Worm (Caenorhabditis elegans) whole organism, L2 larva: ENCODE data around the gene Y62H9A.5.

Source experiments
- R02D3.7 ChIP-seq: fragments of 150-350 bp; optimal IDR thresholded peaks from 2 replicates; lab custom pipeline; 2014; ENCODE audit warnings: missing biosample characterization, missing genetic modification characterization
- ZK546.5 ChIP-seq: sonication (generic microtip); optimal IDR thresholded peaks from 2 replicates; lab custom pipeline; 2017; ENCODE audit warnings: missing biosample characterization, missing genetic modification characterization
- ama-1 ChIP-seq: fragments of 150-350 bp; optimal IDR thresholded peaks from 2 replicates; lab custom pipeline; 2018; ENCODE audit warnings: inconsistent platforms
- blmp-1 ChIP-seq: sonication (generic microtip); optimal IDR thresholded peaks from 2 replicates; lab custom pipeline; 2017; ENCODE audit warnings: missing genetic modification characterization, mild to moderate bottlenecking, missing compliant biosample characterization, antibody characterized with exemption, moderate library complexity; ENCODE audit not compliant: insufficient read depth
- ceh-16 ChIP-seq: fragments of 150-350 bp; optimal IDR thresholded peaks from 2 replicates; lab custom pipeline; 2014; ENCODE audit warnings: missing biosample characterization, missing genetic modification characterization
- ceh-82 ChIP-seq: fragments of 150-350 bp; optimal IDR thresholded peaks from 2 replicates; lab custom pipeline; 2014; ENCODE audit warnings: missing biosample characterization, missing genetic modification characterization
- crh-2 ChIP-seq: sonication (generic microtip); optimal IDR thresholded peaks from 2 replicates; lab custom pipeline; 2017; ENCODE audit warnings: missing biosample characterization, missing genetic modification characterization
- dmd-4 ChIP-seq: sonication (generic microtip); optimal IDR thresholded peaks from 2 replicates; lab custom pipeline; 2017; ENCODE audit warnings: missing biosample characterization, missing genetic modification characterization
- egl-27 ChIP-seq: sonication (generic microtip); optimal IDR thresholded peaks from 3 replicates; lab custom pipeline; 2017; ENCODE audit warnings: missing biosample characterization, missing genetic modification reagents, missing genetic modification characterization
- elt-1 ChIP-seq: fragments of 150-350 bp; optimal IDR thresholded peaks from 2 replicates; lab custom pipeline; 2014; ENCODE audit warnings: missing biosample characterization, missing genetic modification characterization
- elt-3 ChIP-seq: sonication (generic microtip); optimal IDR thresholded peaks from 2 replicates; lab custom pipeline; 2017; ENCODE audit warnings: missing biosample characterization, missing genetic modification characterization
- fos-1 ChIP-seq: fragments of 150-350 bp; optimal IDR thresholded peaks from 2 replicates; lab custom pipeline; 2014; ENCODE audit warnings: missing biosample characterization, missing genetic modification characterization
- gmeb-1 ChIP-seq: fragments of 150-350 bp; optimal IDR thresholded peaks from 2 replicates; lab custom pipeline; 2014; ENCODE audit warnings: missing biosample characterization, missing genetic modification characterization
- lin-11 ChIP-seq: fragments of 150-350 bp; sonication (generic microtip); optimal IDR thresholded peaks from 2 replicates; lab custom pipeline; 2014; ENCODE audit warnings: missing biosample characterization, missing genetic modification characterization, inconsistent platforms, mixed read lengths
- lin-13 ChIP-seq: fragments of 150-350 bp; optimal IDR thresholded peaks from 2 replicates; lab custom pipeline; 2014; ENCODE audit warnings: missing biosample characterization, missing genetic modification reagents, missing genetic modification characterization
- lin-39 ChIP-seq: fragments of 150-350 bp; optimal IDR thresholded peaks from 2 replicates; lab custom pipeline; 2014; ENCODE audit warnings: missing biosample characterization, missing genetic modification reagents, missing genetic modification characterization
- lsy-2 ChIP-seq, 2 experiments: fragments of 150-350 bp in 1 of 2; sonication (generic microtip) in 1 of 2; optimal IDR thresholded peaks; 2 replicates each; lab custom pipeline; 2014 to 2017; ENCODE audit warnings: missing biosample characterization in 2 of 2, missing genetic modification characterization in 2 of 2
- mab-5 ChIP-seq: fragments of 150-350 bp; optimal IDR thresholded peaks from 2 replicates; lab custom pipeline; 2014; ENCODE audit warnings: missing biosample characterization, missing genetic modification characterization
- mbf-1 ChIP-seq: sonication (generic microtip); optimal IDR thresholded peaks from 2 replicates; lab custom pipeline; 2017; ENCODE audit warnings: missing biosample characterization, missing genetic modification characterization
- nhr-10 ChIP-seq: sonication (generic microtip); optimal IDR thresholded peaks from 2 replicates; lab custom pipeline; 2017; ENCODE audit warnings: missing biosample characterization, missing genetic modification characterization
- nhr-12 ChIP-seq: fragments of 150-350 bp; optimal IDR thresholded peaks from 2 replicates; lab custom pipeline; 2014; ENCODE audit warnings: missing biosample characterization, missing genetic modification characterization
- nhr-237 ChIP-seq: fragments of 150-350 bp; optimal IDR thresholded peaks from 2 replicates; lab custom pipeline; 2014; ENCODE audit warnings: missing biosample characterization, missing genetic modification characterization
- nhr-25 ChIP-seq: fragments of 150-350 bp; sonication (generic microtip); optimal IDR thresholded peaks from 3 replicates; lab custom pipeline; 2014; ENCODE audit warnings: missing biosample characterization, missing genetic modification characterization
- nhr-6 ChIP-seq: fragments of 150-350 bp; optimal IDR thresholded peaks from 2 replicates; lab custom pipeline; 2014; ENCODE audit warnings: missing biosample characterization, missing genetic modification characterization
- peb-1 ChIP-seq: fragments of 150-350 bp; optimal IDR thresholded peaks from 2 replicates; lab custom pipeline; 2014; ENCODE audit warnings: missing biosample characterization, missing genetic modification characterization
- sem-4 ChIP-seq: fragments of 150-350 bp; optimal IDR thresholded peaks from 2 replicates; lab custom pipeline; 2014; ENCODE audit warnings: missing biosample characterization, missing genetic modification reagents, missing genetic modification characterization
- sma-3 ChIP-seq: sonication (generic microtip); optimal IDR thresholded peaks from 2 replicates; lab custom pipeline; 2016; ENCODE audit warnings: missing genetic modification reagents, missing genetic modification characterization, missing compliant biosample characterization
- sma-9 ChIP-seq, 2 experiments: fragments of 150-350 bp in 1 of 2; sonication (generic microtip) in 1 of 2; optimal IDR thresholded peaks; 2 replicates each; lab custom pipeline; 2014 to 2016; ENCODE audit warnings: missing genetic modification characterization in 2 of 2, mild to moderate bottlenecking in 1 of 2, missing biosample characterization in 1 of 2, missing compliant biosample characterization in 1 of 2, missing genetic modification reagents in 1 of 2, moderate library complexity in 1 of 2
- unc-39 ChIP-seq: fragments of 150-350 bp; optimal IDR thresholded peaks from 2 replicates; lab custom pipeline; 2014; ENCODE audit warnings: missing biosample characterization, missing genetic modification characterization
- unc-55 ChIP-seq: fragments of 150-350 bp; sonication (generic microtip); optimal IDR thresholded peaks from 3 replicates; lab custom pipeline; 2014; ENCODE audit warnings: missing biosample characterization, missing genetic modification reagents, missing genetic modification characterization
- unc-62 ChIP-seq: fragments of 150-350 bp; optimal IDR thresholded peaks from 2 replicates; lab custom pipeline; 2014; ENCODE audit warnings: missing biosample characterization, missing genetic modification reagents, missing genetic modification characterization
- zag-1 ChIP-seq: fragments of 150-350 bp; optimal IDR thresholded peaks from 2 replicates; lab custom pipeline; 2014; ENCODE audit warnings: missing biosample characterization, missing genetic modification characterization
- ztf-1 ChIP-seq: fragments of 200-800 bp; sonication (Bioruptor generic); conservative IDR thresholded peaks from 2 replicates; pipeline ENCODE4 v1.3.6; 2022; ENCODE audit warnings: missing genetic modification characterization, missing compliant biosample characterization
- ztf-4 ChIP-seq: fragments of 150-350 bp; optimal IDR thresholded peaks from 2 replicates; lab custom pipeline; 2014; ENCODE audit warnings: missing biosample characterization, missing genetic modification characterization

Gene Y62H9A.5

ce11 chrX:11865083-11865482, 17.6 kb downstream of the Y62H9A.5 start, which contains the start of gene F54F7.6:
Gene F54F7.6, plus strand, starts transcription at chrX:11865383.
- TF ChIP-seq blmp-1 (tag; lab: Kevin White, UChicago): no peak
- no peak for TF ChIP-seq mab-5 (tag; lab: Kevin White, UChicago)

ce11 chrX:11863307-11863706, 19.4 kb downstream of the Y62H9A.5 start, which contains the start of gene F54F7.10:
Gene F54F7.10, plus strand, starts transcription at chrX:11863607.
- TF ChIP-seq unc-62 (GFP tag; lab: Kevin White, UChicago) (no peak), sma-3 (GFP tag; lab: Kevin White, UChicago) (no peak), crh-2 (tag; lab: Kevin White, UChicago) (no peak)
- TF ChIP-seq, all 48 proteins: peak for 0

- TF ChIP-seq lin-13 (GFP tag; lab: Kevin White, UChicago): no peak
- no peak for TF ChIP-seq unc-55
- no peak for TF ChIP-seq egl-27 (tag; lab: Kevin White, UChicago)
- no peak for TF ChIP-seq gmeb-1
- no peak for TF ChIP-seq unc-39
- no peak for TF ChIP-seq lin-11 (tag; lab: Kevin White, UChicago)
- no peak for TF ChIP-seq lsy-2 (tag; optimal IDR thresholded peaks at IDR 0.05; lab: Kevin White, UChicago)
- TF ChIP-seq nhr-237 (tag; lab: Kevin White, UChicago): no peak
- no peak for TF ChIP-seq nhr-12 (tag; lab: Kevin White, UChicago)
- no peak for TF ChIP-seq elt-1 (tag; lab: Kevin White, UChicago)
- no peak for TF ChIP-seq nhr-6
- TF ChIP-seq ZK546.5 (tag; lab: Kevin White, UChicago): no peak
- no peak for TF ChIP-seq zag-1
- no peak for TF ChIP-seq nhr-25 (tag; lab: Kevin White, UChicago)
Measured at ce11 chrX:11857178-11857577, 25.5 kb downstream of the Y62H9A.5 start, which contains the start of gene mes-1. Gene mes-1, plus strand, starts transcription at chrX:11857478.

- TF ChIP-seq dmd-4 (tag; lab: Kevin White, UChicago) (no peak), lsy-2 (tag; optimal IDR thresholded peaks at IDR 0.05; lab: Kevin White, UChicago) (no peak), blmp-1 (tag; lab: Kevin White, UChicago) (no peak), lin-11 (tag; lab: Kevin White, UChicago) (no peak), unc-62 (GFP tag; lab: Kevin White, UChicago) (no peak), sma-9 (GFP tag; optimal IDR thresholded peaks at IDR 0.05; lab: Kevin White, UChicago) (no peak), sma-9 (tag; optimal IDR thresholded peaks at IDR 0.05; lab: Kevin White, UChicago) (no peak), sem-4 (tag; lab: Kevin White, UChicago) (no peak), fos-1 (tag; lab: Kevin White, UChicago) (no peak), zag-1 (no peak), R02D3.7 (no peak), mbf-1 (tag; lab: Kevin White, UChicago) (no peak), elt-1 (tag; lab: Kevin White, UChicago) (no peak)
Measured at ce11 chrX:11856214-11856613, 26.5 kb downstream of the Y62H9A.5 start.

ce11 chrX:11854903-11855302, 27.8 kb downstream of the Y62H9A.5 start, which contains the start of gene F54F7.8:
Gene F54F7.8, minus strand, starts transcription at chrX:11855003.
- TF ChIP-seq elt-3 (tag; lab: Kevin White, UChicago) (no peak), ceh-16 (no peak), zag-1 (no peak), ztf-4 (no peak), lin-39 (tag; lab: Kevin White, UChicago) (no peak), nhr-10 (tag; lab: Kevin White, UChicago) (no peak), mab-5 (tag; lab: Kevin White, UChicago) (no peak), peb-1 (tag; lab: Kevin White, UChicago) (no peak), lin-13 (GFP tag; lab: Kevin White, UChicago) (no peak), elt-1 (tag; lab: Kevin White, UChicago) (no peak), ZK546.5 (tag; lab: Kevin White, UChicago) (no peak), ztf-1 (no peak), ama-1 (lab: Kevin White, UChicago) (no peak), R02D3.7 (no peak), ceh-82 (tag; lab: Kevin White, UChicago) (no peak), nhr-6 (no peak), nhr-237 (tag; lab: Kevin White, UChicago) (no peak), lin-11 (tag; lab: Kevin White, UChicago) (no peak)
